Worm (Caenorhabditis elegans) whole organism, midembryonic: Measurements from ENCODE around the gene srz-6.

Experiments
- flt-1 ChIP-seq: fragments of 200-800 bp; sonication (Bioruptor generic); IDR thresholded peaks from 2 replicates; pipeline ENCODE4 v1.3.6; 2022; ENCODE audit warnings: missing genetic modification characterization, missing compliant biosample characterization
- klf-2 ChIP-seq: fragments of 200-800 bp; sonication (Bioruptor generic); conservative IDR thresholded peaks from 2 replicates; pipeline ENCODE4 v1.3.6; 2022; ENCODE audit warnings: missing genetic modification reagents, missing genetic modification characterization, missing compliant biosample characterization
- med-1 ChIP-seq: sonication (generic microtip); optimal IDR thresholded peaks from 2 replicates; lab custom pipeline; 2017; ENCODE audit warnings: missing genetic modification characterization, mild to moderate bottlenecking, missing compliant biosample characterization, antibody characterized with exemption, missing genetic modification reagents; ENCODE audit not compliant: insufficient read depth
- ref-1 ChIP-seq: fragments of 200-800 bp; sonication (Bioruptor generic); conservative IDR thresholded peaks from 2 replicates; pipeline ENCODE4 v1.3.6; 2022; ENCODE audit warnings: missing genetic modification reagents, missing genetic modification characterization, missing compliant biosample characterization
- tab-1 ChIP-seq: fragments of 200-800 bp; sonication (Bioruptor generic); IDR thresholded peaks from 2 replicates; pipeline ENCODE4 v1.3.6; 2022; ENCODE audit warnings: missing genetic modification characterization, missing compliant biosample characterization
- ztf-23 ChIP-seq: fragments of 200-800 bp; sonication (Bioruptor generic); IDR thresholded peaks from 2 replicates; pipeline ENCODE4 v1.3.6; 2022; ENCODE audit warnings: missing genetic modification reagents, missing genetic modification characterization, missing compliant biosample characterization
- ztf-29 ChIP-seq: fragments of 200-800 bp; sonication (Bioruptor generic); IDR thresholded peaks from 2 replicates; pipeline ENCODE4 v1.3.6; 2022; ENCODE audit warnings: missing genetic modification reagents, missing genetic modification characterization, missing compliant biosample characterization

DNA sequence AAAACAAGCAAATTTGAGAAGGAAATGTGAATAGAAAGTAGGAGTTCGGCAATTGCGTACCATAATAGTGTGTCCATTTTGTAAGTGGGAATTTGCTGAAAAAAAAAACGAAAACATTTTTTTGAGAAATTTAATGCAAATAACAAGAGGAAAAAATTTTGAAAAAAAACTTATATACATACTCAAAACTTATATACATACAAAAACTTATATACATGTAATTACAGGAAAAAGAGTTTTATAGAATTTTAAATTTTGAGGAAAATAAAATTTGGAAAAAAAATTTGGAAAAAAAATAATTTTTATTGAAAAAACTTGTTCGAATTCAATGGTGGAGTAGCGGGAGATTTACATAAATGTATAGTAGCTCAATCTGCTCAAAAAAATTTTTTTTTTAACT, 10.7 kb downstream of the srz-6 start, which contains the start of gene ador-1:
- no peak for TF ChIP-seq klf-2 (GFP tag; lab: Robert Waterston, UW)
- TF ChIP-seq flt-1 (GFP tag; lab: Robert Waterston, UW) = no peak
- no peak for TF ChIP-seq ztf-23
- no peak for TF ChIP-seq ztf-29 (GFP tag; lab: Robert Waterston, UW)
- no peak for TF ChIP-seq tab-1 (GFP tag; lab: Robert Waterston, UW)
- no peak for TF ChIP-seq med-1 (GFP tag; lab: Kevin White, UChicago)
- TF ChIP-seq ref-1 = no peak
